Fruit fly (Drosophila melanogaster) whole organism: ENCODE data around the gene CG13737.

ENCODE experiments used
- CG8478 ChIP-seq: fragments of >200 bp; optimal IDR thresholded peaks from 2 replicates; lab custom pipeline; 2018; ENCODE audit warnings: inconsistent platforms
- Dll ChIP-seq: fragments of >200 bp; optimal IDR thresholded peaks from 2 replicates; lab custom pipeline; 2017
- EcR ChIP-seq, 2 experiments: fragments of >200 bp; optimal IDR thresholded peaks; 2 replicates each; lab custom pipeline; 2017; ENCODE audit warnings: missing biosample characterization in 2 of 2, missing genetic modification characterization in 2 of 2, missing genetic modification reagents in 2 of 2
- pan ChIP-seq: fragments of >200 bp; optimal IDR thresholded peaks from 2 replicates; lab custom pipeline; 2017
- psq ChIP-seq: fragments of >200 bp; optimal IDR thresholded peaks from 2 replicates; lab custom pipeline; 2017
- usp ChIP-seq: fragments of >200 bp; optimal IDR thresholded peaks from 2 replicates; lab custom pipeline; 2017; ENCODE audit warnings: missing biosample characterization, missing genetic modification characterization, mixed read lengths

DNA sequence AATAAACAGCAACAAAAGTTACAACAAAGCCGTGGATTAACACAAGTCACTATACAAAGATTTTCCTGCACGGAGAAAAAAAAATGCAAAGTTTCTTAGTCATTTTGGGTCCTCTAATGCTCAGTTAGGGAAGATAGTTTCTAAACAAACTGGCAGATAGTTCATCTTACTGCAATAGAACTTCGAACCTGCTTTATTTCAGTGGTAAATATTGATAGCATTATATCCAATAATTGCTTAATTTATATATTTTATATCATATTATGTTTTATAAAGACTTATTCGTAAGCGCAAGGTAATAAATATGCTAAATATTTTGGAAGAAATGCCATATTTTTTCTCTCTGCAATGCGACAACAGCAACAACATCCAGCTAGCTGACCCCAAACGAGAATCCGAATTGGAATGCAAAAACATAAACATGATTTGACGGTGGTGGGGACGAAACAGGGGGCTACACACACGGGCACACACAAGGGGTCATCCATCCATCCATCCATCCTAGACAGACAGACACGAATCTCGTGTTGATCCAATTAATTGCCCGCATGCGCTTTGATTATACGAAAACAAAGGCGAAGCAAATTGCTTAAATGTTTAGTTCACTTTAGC is 33.0 kb downstream of the CG13737 start:
- TF ChIP-seq EcR (GFP tag; optimal IDR thresholded peaks at IDR 0.05; lab: Kevin White, UChicago): no peak
- TF ChIP-seq psq (lab: Kevin White, UChicago): no peak
- no peak for TF ChIP-seq CG8478
- no peak for TF ChIP-seq Dll
- TF ChIP-seq usp: no peak
- no peak for TF ChIP-seq pan (lab: Kevin White, UChicago)
